Worm (Caenorhabditis elegans) whole organism, young adult: ENCODE results near the gene E_BE45912.2.
A peak's percentile ranks its signal among the peaks of the same experiment; 100 is the strongest.

ENCODE experiments used
- B0035.1 ChIP-seq: sonication (generic microtip); optimal IDR thresholded peaks from 2 replicates; lab custom pipeline; 2016; ENCODE audit warnings: missing genetic modification characterization, mild to moderate bottlenecking, missing compliant biosample characterization, missing genotype, missing genetic modification reagents
- B0261.1 ChIP-seq: sonication (generic microtip); optimal IDR thresholded peaks from 2 replicates; lab custom pipeline; 2016; ENCODE audit warnings: mild to moderate bottlenecking, missing genetic modification characterization, moderate library complexity, missing compliant biosample characterization
- dox-1 ChIP-seq: fragments of 200-800 bp; sonication (Bioruptor generic); IDR thresholded peaks from 2 replicates; pipeline ENCODE4 v1.3.6; 2022; ENCODE audit warnings: missing genetic modification reagents, missing genetic modification characterization, missing compliant biosample characterization
- egrh-3 ChIP-seq: fragments of 200-800 bp; sonication (Bioruptor generic); IDR thresholded peaks from 2 replicates; pipeline ENCODE4 v1.3.6; 2022; ENCODE audit warnings: missing genetic modification reagents, missing genetic modification characterization, missing compliant biosample characterization
- gei-17 ChIP-seq: fragments of 200-800 bp; sonication (Bioruptor generic); optimal IDR thresholded peaks from 2 replicates; lab custom pipeline; 2018; ENCODE audit warnings: mild to moderate bottlenecking, missing genetic modification characterization, missing compliant biosample characterization
- rpc-1 ChIP-seq, 2 experiments: fragments of 150-350 bp in 1 of 2; sonication (generic microtip) in 1 of 2; optimal IDR thresholded peaks; 2 replicates each; lab custom pipeline; 2014 to 2018; ENCODE audit warnings: missing biosample characterization in 1 of 2, missing genetic modification characterization in 1 of 2, missing genetic modification reagents in 1 of 2, missing genotype in 1 of 2
- tbp1 ChIP-seq: fragments of 200-800 bp; sonication (Bioruptor generic); optimal IDR thresholded peaks from 2 replicates; lab custom pipeline; 2018; ENCODE audit warnings: mild to moderate bottlenecking, missing genetic modification characterization, missing compliant biosample characterization
- zfh-2 ChIP-seq: fragments of 200-800 bp; sonication (Bioruptor generic); conservative IDR thresholded peaks from 2 replicates; pipeline ENCODE4 v1.3.6; 2022; ENCODE audit warnings: missing genetic modification reagents, missing genetic modification characterization, missing compliant biosample characterization

E_BE45912.2 gene

DNA sequence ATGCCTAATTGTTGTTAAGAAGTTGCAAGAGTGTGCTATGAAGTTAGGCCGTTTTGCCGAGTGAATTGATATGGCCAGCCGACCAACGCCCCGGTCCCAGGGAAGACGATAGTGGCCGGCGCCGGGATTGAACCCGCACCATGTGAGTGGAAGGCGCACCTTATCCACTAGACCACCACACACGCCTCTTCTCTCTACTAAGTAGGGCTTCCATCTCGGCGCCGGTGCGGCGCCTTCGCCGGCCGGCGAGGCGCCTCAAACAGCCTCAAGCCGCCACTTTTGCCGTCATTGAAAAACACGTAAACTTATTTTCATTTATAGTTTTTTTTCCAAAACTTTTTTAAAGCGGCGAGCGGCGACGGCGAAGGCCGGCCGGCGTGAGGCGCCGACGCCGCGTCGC lies 52.0 kb downstream of the E_BE45912.2 start:
- TF ChIP-seq tbp1 (GFP tag; lab: Kevin White, UChicago): peak; percentile 53
- no peak for TF ChIP-seq gei-17 (GFP tag; lab: Kevin White, UChicago)
- no peak for TF ChIP-seq B0035.1 (tag; lab: Kevin White, UChicago)
- no peak for TF ChIP-seq rpc-1 (optimal IDR thresholded peaks at IDR 0.05; lab: Kevin White, UChicago)
- TF ChIP-seq rpc-1 (tag; optimal IDR thresholded peaks at IDR 0.05; lab: Kevin White, UChicago): peak; percentile 38
- peak; percentile 83 for TF ChIP-seq zfh-2 (GFP tag; lab: Robert Waterston, UW)
- TF ChIP-seq B0261.1 (tag; lab: Kevin White, UChicago): peak; percentile 27
- peak; percentile 52; the same call in 1 of the 2 replicates for TF ChIP-seq egrh-3 (GFP tag; lab: Robert Waterston, UW)
- TF ChIP-seq dox-1: peak; percentile 58
